Worm (Caenorhabditis elegans) whole organism, early embryonic: ENCODE measurements around the gene F56C3.7.

Source experiments
- F13C5.2 ChIP-seq: sonication (generic microtip); optimal IDR thresholded peaks from 2 replicates; lab custom pipeline; 2017; ENCODE audit warnings: mild to moderate bottlenecking, missing genetic modification characterization, inconsistent platforms, missing compliant biosample characterization
- aly-1 ChIP-seq: sonication (generic microtip); optimal IDR thresholded peaks from 2 replicates; lab custom pipeline; 2016; ENCODE audit warnings: missing genetic modification characterization, missing compliant biosample characterization
- ama-1 ChIP-seq: fragments of 150-350 bp; optimal IDR thresholded peaks from 2 replicates; lab custom pipeline; 2014
- ceh-13 ChIP-seq: fragments of 200-800 bp; sonication (Bioruptor generic); optimal IDR thresholded peaks from 2 replicates; lab custom pipeline; 2018; ENCODE audit warnings: mild to moderate bottlenecking, missing genetic modification characterization, missing compliant biosample characterization
- ceh-36 ChIP-seq: sonication (generic microtip); optimal IDR thresholded peaks from 2 replicates; lab custom pipeline; 2016; ENCODE audit warnings: missing genetic modification characterization, inconsistent platforms, missing compliant biosample characterization
- flt-1 ChIP-seq: fragments of 200-800 bp; sonication (Bioruptor generic); IDR thresholded peaks from 2 replicates; pipeline ENCODE4 v1.3.6; 2022; ENCODE audit warnings: missing genetic modification characterization, missing compliant biosample characterization
- hmg-4 ChIP-seq: fragments of 200-800 bp; sonication (Bioruptor generic); optimal IDR thresholded peaks from 2 replicates; lab custom pipeline; 2018; ENCODE audit warnings: mild to moderate bottlenecking, missing genetic modification characterization, missing compliant biosample characterization
- hnd-1 ChIP-seq: sonication (generic microtip); optimal IDR thresholded peaks from 2 replicates; lab custom pipeline; 2016; ENCODE audit warnings: missing genetic modification characterization, missing compliant biosample characterization
- pes-1 ChIP-seq: fragments of 200-800 bp; sonication (Bioruptor generic); IDR thresholded peaks from 2 replicates; pipeline ENCODE4 v1.3.6; 2022; ENCODE audit warnings: missing genetic modification reagents, missing genetic modification characterization, missing compliant biosample characterization
- scrt-1 ChIP-seq: fragments of 200-800 bp; sonication (Bioruptor generic); IDR thresholded peaks from 2 replicates; pipeline ENCODE4 v1.3.6; 2022; ENCODE audit warnings: missing genetic modification characterization, missing compliant biosample characterization
- tbx-11 ChIP-seq: fragments of 200-800 bp; sonication (Bioruptor generic); IDR thresholded peaks from 2 replicates; pipeline ENCODE4 v1.3.6; 2022; ENCODE audit warnings: missing genetic modification characterization, missing compliant biosample characterization
- tbx-37 ChIP-seq: fragments of 200-800 bp; sonication (Bioruptor generic); conservative IDR thresholded peaks from 2 replicates; pipeline ENCODE4 v1.3.6; 2022; ENCODE audit warnings: missing genetic modification reagents, missing genetic modification characterization, missing compliant biosample characterization

ce11 chrX:1419163-1419696 is 48.6 kb upstream of the F56C3.7 start, which contains the start of gene F19G12.9:
- TF ChIP-seq ceh-36 (tag; lab: Kevin White, UChicago) (no peak), ama-1 (no peak), pes-1 (no peak), flt-1 (GFP tag; lab: Robert Waterston, UW) (no peak), aly-1 (tag; lab: Kevin White, UChicago) (no peak), hnd-1 (tag; lab: Kevin White, UChicago) (no peak), tbx-11 (GFP tag; lab: Robert Waterston, UW) (no peak), ceh-13 (GFP tag; lab: Kevin White, UChicago) (no peak), tbx-37 (GFP tag; lab: Robert Waterston, UW) (no peak), scrt-1 (GFP tag; lab: Robert Waterston, UW) (no peak), F13C5.2 (tag; lab: Kevin White, UChicago) (no peak), hmg-4 (GFP tag; lab: Kevin White, UChicago) (no peak)
